Fruit fly (Drosophila melanogaster) whole organism, wandering third instar larva: ENCODE results near the gene CG34300.

Source experiments
- Abd-B ChIP-seq: fragments of >200 bp; optimal IDR thresholded peaks from 2 replicates; lab custom pipeline; 2017; ENCODE audit warnings: missing biosample characterization, missing genetic modification characterization
- CG32264 ChIP-seq: fragments of 200-800 bp; sonication (Bioruptor generic); optimal IDR thresholded peaks from 2 replicates; lab custom pipeline; 2016; ENCODE audit warnings: missing biosample characterization, missing genetic modification characterization
- CG9705 ChIP-seq: fragments of 200-800 bp; sonication (Bioruptor generic); optimal IDR thresholded peaks from 2 replicates; lab custom pipeline; 2018; ENCODE audit warnings: missing biosample characterization, mild to moderate bottlenecking, missing genetic modification characterization
- CrebA ChIP-seq: fragments of 200-800 bp; sonication (Bioruptor generic); optimal IDR thresholded peaks from 2 replicates; lab custom pipeline; 2016; ENCODE audit warnings: missing biosample characterization, mild to moderate bottlenecking, missing genetic modification characterization, borderline replicate concordance
- Dfd ChIP-seq: fragments of >200 bp; optimal IDR thresholded peaks from 2 replicates; lab custom pipeline; 2017; ENCODE audit warnings: missing biosample characterization, missing genetic modification characterization
- Dif ChIP-seq: fragments of 200-275, 200-300 bp; sonication (Bioruptor generic); optimal IDR thresholded peaks from 2 replicates; lab custom pipeline; 2018; ENCODE audit warnings: missing biosample characterization, missing genetic modification characterization; ENCODE audit not compliant: partially characterized antibody
- GATAd ChIP-seq: sonication (Bioruptor generic); optimal IDR thresholded peaks from 2 replicates; lab custom pipeline; 2016; ENCODE audit warnings: missing biosample characterization, missing genetic modification characterization
- HLH106 ChIP-seq: fragments of 200-800 bp; optimal IDR thresholded peaks from 3 replicates; lab custom pipeline; 2019; ENCODE audit warnings: missing biosample characterization, mild to moderate bottlenecking, missing genetic modification characterization, moderate library complexity
- Hnf4 ChIP-seq: fragments of 200-800 bp; sonication (Bioruptor generic); optimal IDR thresholded peaks from 2 replicates; lab custom pipeline; 2016; ENCODE audit warnings: missing biosample characterization, mild to moderate bottlenecking, missing genetic modification characterization
- Hr78 ChIP-seq: fragments of >200 bp; optimal IDR thresholded peaks from 2 replicates; lab custom pipeline; 2017; ENCODE audit warnings: missing biosample characterization, missing genetic modification characterization
- Hr83 ChIP-seq: fragments of 200-300 bp; sonication (Bioruptor generic); optimal IDR thresholded peaks from 2 replicates; lab custom pipeline; 2016; ENCODE audit warnings: missing biosample characterization, mild to moderate bottlenecking, missing genetic modification characterization, moderate library complexity; ENCODE audit not compliant: poor library complexity, severe bottlenecking
- Jra ChIP-seq: sonication (Bioruptor generic); optimal IDR thresholded peaks from 2 replicates; lab custom pipeline; 2016; ENCODE audit warnings: missing biosample characterization, missing genetic modification characterization
- Mio ChIP-seq: sonication (Bioruptor generic); optimal IDR thresholded peaks from 2 replicates; lab custom pipeline; 2016; ENCODE audit warnings: missing biosample characterization, missing genetic modification characterization
- Myc ChIP-seq: fragments of >200 bp; optimal IDR thresholded peaks from 2 replicates; lab custom pipeline; 2017
- N ChIP-seq: fragments of >200 bp; optimal IDR thresholded peaks from 2 replicates; lab custom pipeline; 2018; ENCODE audit warnings: missing biosample characterization, missing external identifiers, missing genetic modification characterization
- OdsH ChIP-seq: fragments of 200-800 bp; sonication (Bioruptor generic); optimal IDR thresholded peaks from 2 replicates; lab custom pipeline; 2016; ENCODE audit warnings: missing biosample characterization, mild to moderate bottlenecking, missing genetic modification characterization
- Rel ChIP-seq, 2 experiments: fragments of 200-800 bp; sonication (Bioruptor generic) in 1 of 2; optimal IDR thresholded peaks; 2 replicates in 1 of 2; 3 replicates in 1 of 2; lab custom pipeline; 2016 to 2019; ENCODE audit warnings: mild to moderate bottlenecking in 2 of 2, missing biosample characterization in 2 of 2, missing genetic modification characterization in 2 of 2, moderate library complexity in 1 of 2
- Sp1 ChIP-seq: fragments of 200-800 bp; sonication (Bioruptor generic); optimal IDR thresholded peaks from 3 replicates; lab custom pipeline; 2019; ENCODE audit warnings: missing biosample characterization, mild to moderate bottlenecking, missing genetic modification characterization, moderate library complexity
- Vsx2 ChIP-seq: fragments of 200-300, 225-300 bp; sonication (Bioruptor generic); optimal IDR thresholded peaks from 2 replicates; lab custom pipeline; 2018; ENCODE audit warnings: missing biosample characterization, missing genetic modification characterization; ENCODE audit not compliant: partially characterized antibody
- br ChIP-seq: fragments of 200-800 bp; sonication (Bioruptor generic); optimal IDR thresholded peaks from 2 replicates; lab custom pipeline; 2016; ENCODE audit warnings: missing biosample characterization, missing genetic modification characterization
- brk ChIP-seq: fragments of 200-800 bp; sonication (Bioruptor generic); optimal IDR thresholded peaks from 2 replicates; lab custom pipeline; 2016; ENCODE audit warnings: missing biosample characterization, mild to moderate bottlenecking, missing genetic modification characterization
- dl ChIP-seq, 2 experiments: fragments of 175-275, 200-275 bp in 1 of 2; fragments of 200-275 bp in 1 of 2; sonication (Bioruptor generic); optimal IDR thresholded peaks; lab custom pipeline; 2018; ENCODE audit warnings: mild to moderate bottlenecking in 2 of 2, missing biosample characterization in 2 of 2, missing genetic modification characterization in 2 of 2, moderate library complexity in 2 of 2; ENCODE audit not compliant: partially characterized antibody in 2 of 2, insufficient read depth in 1 of 2
- dmrt93B ChIP-seq: fragments of 200-800 bp; sonication (Bioruptor generic); optimal IDR thresholded peaks from 2 replicates; lab custom pipeline; 2018; ENCODE audit warnings: missing biosample characterization, mild to moderate bottlenecking, missing genetic modification characterization
- dsf ChIP-seq: sonication (Bioruptor generic); optimal IDR thresholded peaks from 2 replicates; lab custom pipeline; 2016; ENCODE audit warnings: missing biosample characterization, missing genetic modification characterization, borderline replicate concordance
- ey ChIP-seq: fragments of 200-800 bp; sonication (Bioruptor generic); optimal IDR thresholded peaks from 2 replicates; lab custom pipeline; 2016; ENCODE audit warnings: missing biosample characterization, missing genetic modification characterization
- foxo ChIP-seq, 2 experiments: fragments of 200-800 bp; sonication (Bioruptor generic); optimal IDR thresholded peaks; 2 replicates in 1 of 2; 3 replicates in 1 of 2; lab custom pipeline; 2016 to 2017; ENCODE audit warnings: missing biosample characterization in 2 of 2, missing genetic modification characterization in 2 of 2
- fru ChIP-seq: fragments of 200-800 bp; sonication (Bioruptor generic); optimal IDR thresholded peaks from 3 replicates; lab custom pipeline; 2016; ENCODE audit warnings: missing biosample characterization, mild to moderate bottlenecking, missing genetic modification characterization
- h ChIP-seq: fragments of 200-800 bp; sonication (Bioruptor generic); optimal IDR thresholded peaks from 3 replicates; lab custom pipeline; 2016; ENCODE audit warnings: missing biosample characterization, mild to moderate bottlenecking, missing genetic modification characterization
- jim ChIP-seq: fragments of 175-275, 200-325 bp; sonication (Bioruptor generic); optimal IDR thresholded peaks from 2 replicates; lab custom pipeline; 2016; ENCODE audit warnings: missing biosample characterization, mild to moderate bottlenecking, missing genetic modification characterization
- lola ChIP-seq: fragments of >200 bp; optimal IDR thresholded peaks from 2 replicates; lab custom pipeline; 2017; ENCODE audit warnings: missing biosample characterization, missing genetic modification characterization
- pan ChIP-seq: fragments of >200 bp; optimal IDR thresholded peaks from 2 replicates; lab custom pipeline; 2017
- psq ChIP-seq: fragments of 200-800 bp; sonication (Bioruptor generic); optimal IDR thresholded peaks from 3 replicates; lab custom pipeline; 2017; ENCODE audit warnings: missing biosample characterization, mild to moderate bottlenecking, missing genetic modification characterization, moderate library complexity
- rgr ChIP-seq: fragments of 200-800 bp; sonication (Bioruptor generic); optimal IDR thresholded peaks from 3 replicates; lab custom pipeline; 2016; ENCODE audit warnings: missing biosample characterization, mild to moderate bottlenecking, missing genetic modification characterization
- sage ChIP-seq: fragments of 200-800 bp; sonication (Bioruptor generic); optimal IDR thresholded peaks from 2 replicates; lab custom pipeline; 2016; ENCODE audit warnings: missing biosample characterization, mild to moderate bottlenecking, missing genetic modification characterization
- sv ChIP-seq: fragments of 200-800 bp; sonication (Bioruptor generic); optimal IDR thresholded peaks from 3 replicates; lab custom pipeline; 2016; ENCODE audit warnings: missing biosample characterization, missing genetic modification characterization
- tai ChIP-seq: sonication (Bioruptor generic); optimal IDR thresholded peaks from 2 replicates; lab custom pipeline; 2016; ENCODE audit warnings: missing biosample characterization, missing genetic modification characterization
- usp ChIP-seq: fragments of >200 bp; optimal IDR thresholded peaks from 2 replicates; lab custom pipeline; 2017; ENCODE audit warnings: missing biosample characterization, missing genetic modification characterization
- woc ChIP-seq: sonication (Bioruptor generic); optimal IDR thresholded peaks from 2 replicates; lab custom pipeline; 2016; ENCODE audit warnings: missing biosample characterization, mild to moderate bottlenecking, missing genetic modification characterization

The CG34300 gene

DNA sequence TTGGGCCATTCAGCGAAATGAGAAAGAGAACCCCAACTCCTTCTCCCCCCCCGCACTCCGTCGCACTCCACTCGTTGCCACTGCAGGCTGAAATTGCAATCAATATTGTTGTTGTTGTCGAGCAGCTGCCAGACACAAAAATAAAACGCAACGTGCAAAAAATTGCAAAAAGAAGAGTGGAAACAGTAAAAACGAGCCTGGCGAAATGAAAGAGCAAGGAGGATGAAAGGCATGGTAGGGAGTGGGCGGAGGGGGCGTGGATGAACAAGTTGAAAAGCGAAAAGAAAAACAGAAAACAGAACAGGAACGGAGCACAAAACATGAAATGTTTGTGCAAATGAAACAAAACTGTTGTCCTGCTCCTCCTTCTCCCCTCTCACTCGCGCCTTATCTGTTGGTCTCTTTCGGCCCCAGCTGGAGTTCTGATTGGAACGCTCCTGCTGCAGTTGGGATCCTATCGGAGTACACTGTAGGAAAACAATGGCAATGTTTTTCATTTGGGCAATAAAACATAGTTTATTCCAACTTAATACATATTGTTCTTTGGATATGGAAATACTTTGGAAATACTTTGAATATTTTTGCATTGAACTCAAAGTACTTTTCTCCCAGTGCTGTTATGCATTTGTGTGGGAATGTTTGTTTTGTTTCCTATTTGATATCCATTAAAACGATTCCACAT lies 21.3 kb downstream of the CG34300 start (continued):
- TF ChIP-seq h (GFP tag; lab: Kevin White, UChicago) (peak; percentile 89), fru (GFP tag; lab: Kevin White, UChicago) (peak; percentile 85), GATAd (GFP tag; lab: Kevin White, UChicago) (peak; percentile 52), Myc (no peak), sv (no peak), Hnf4 (GFP tag; lab: Kevin White, UChicago) (peak; percentile 80), Hr78 (GFP tag; lab: Kevin White, UChicago) (no peak)

DNA sequence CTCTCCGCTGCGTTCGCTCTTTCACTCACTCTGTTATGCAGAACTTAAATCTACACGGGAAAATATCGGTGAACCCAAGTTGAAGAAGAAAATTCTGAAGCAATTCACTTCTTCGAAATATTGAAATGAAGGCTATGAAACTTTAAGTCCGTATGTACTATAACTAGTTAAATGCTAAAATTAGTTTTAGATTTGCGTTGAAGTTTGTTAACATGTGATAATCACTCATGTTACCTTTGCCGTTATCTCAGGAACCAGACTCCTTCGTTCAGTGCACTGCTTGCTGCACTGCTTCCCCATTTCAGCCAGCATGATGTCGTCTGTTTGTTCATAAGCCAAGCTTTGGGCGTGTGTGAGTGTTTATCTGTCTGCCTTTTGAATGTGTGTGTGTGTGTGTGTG lies 21.9 kb downstream of the CG34300 start:
- TF ChIP-seq brk (GFP tag; lab: Kevin White, UChicago) (peak; percentile 53), rgr (GFP tag; lab: Kevin White, UChicago) (peak; percentile 73), dl (GFP tag; optimal IDR thresholded peaks at IDR 0.05; lab: Kevin White, UChicago; ENCODE audit: insufficient read depth in 1 of 2, partially characterized antibody in 2 of 2) (no peak), N (peak; percentile 9), foxo (GFP tag; optimal IDR thresholded peaks at IDR 0.05; lab: Kevin White, UChicago) (peak in 1 of 2 experiments; percentile 77), Dif (no peak), fru (GFP tag; lab: Kevin White, UChicago) (peak; percentile 88), CG32264 (peak; percentile 13), ey (peak; percentile 80), woc (GFP tag; lab: Kevin White, UChicago) (peak; percentile 80), HLH106 (tag; lab: Kevin White, UChicago) (peak; percentile 70), pan (no peak), jim (GFP tag; lab: Kevin White, UChicago) (no peak), br (peak; percentile 76), Abd-B (GFP tag; lab: Kevin White, UChicago) (no peak), Sp1 (peak; percentile 72), usp (no peak), Mio (GFP tag; lab: Kevin White, UChicago) (no peak), OdsH (GFP tag; lab: Kevin White, UChicago) (peak; percentile 74), h (GFP tag; lab: Kevin White, UChicago) (peak; percentile 86), Hnf4 (GFP tag; lab: Kevin White, UChicago) (peak; percentile 49), dmrt93B (GFP tag; lab: Kevin White, UChicago) (peak; percentile 52), CG9705 (GFP tag; lab: Kevin White, UChicago) (peak; percentile 25)

DNA sequence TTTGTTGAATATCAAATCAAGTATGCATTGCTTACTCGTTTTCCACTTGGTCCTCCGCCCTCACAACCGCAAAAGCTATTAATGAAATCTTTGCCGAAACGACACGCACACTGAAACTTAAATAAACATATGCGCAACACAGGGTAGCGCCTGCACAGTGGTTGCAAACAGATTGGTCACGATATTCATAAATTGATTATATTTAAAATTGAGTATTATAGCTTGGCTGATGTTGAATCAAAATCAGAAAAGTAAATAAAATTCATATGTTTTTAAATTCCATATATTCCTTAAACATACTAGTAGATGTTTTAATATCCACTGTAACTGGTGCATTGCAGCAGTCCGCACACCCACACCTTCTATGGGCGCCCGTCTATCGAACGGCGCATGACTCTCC lies 22.5 kb downstream of the CG34300 start:
- no peak for TF ChIP-seq dmrt93B (GFP tag; lab: Kevin White, UChicago)
- no peak for TF ChIP-seq Hr83 (GFP tag; lab: Kevin White, UChicago)
- TF ChIP-seq psq (GFP tag; lab: Kevin White, UChicago): no peak
- no peak for TF ChIP-seq Jra (GFP tag; lab: Kevin White, UChicago)
- no peak for TF ChIP-seq Dfd (GFP tag; lab: Kevin White, UChicago)
- no peak for TF ChIP-seq Hr78 (GFP tag; lab: Kevin White, UChicago)
- TF ChIP-seq N: no peak
- no peak for TF ChIP-seq sv
- TF ChIP-seq pan: no peak
- no peak for TF ChIP-seq woc (GFP tag; lab: Kevin White, UChicago)
- TF ChIP-seq h (GFP tag; lab: Kevin White, UChicago): peak; percentile 73
- no peak for TF ChIP-seq lola (GFP tag; lab: Kevin White, UChicago)
- TF ChIP-seq CG32264: no peak
- no peak for TF ChIP-seq CG9705 (GFP tag; lab: Kevin White, UChicago)
- TF ChIP-seq rgr (GFP tag; lab: Kevin White, UChicago): peak; percentile 55
- peak; percentile 56 for TF ChIP-seq tai (GFP tag; lab: Kevin White, UChicago)
- TF ChIP-seq OdsH (GFP tag; lab: Kevin White, UChicago): peak; percentile 30
- peak; percentile 22 for TF ChIP-seq ey
- no peak for TF ChIP-seq Abd-B (GFP tag; lab: Kevin White, UChicago)
- no peak for TF ChIP-seq foxo (GFP tag; optimal IDR thresholded peaks at IDR 0.05; lab: Kevin White, UChicago)
- no peak for TF ChIP-seq Dif
- no peak for TF ChIP-seq CrebA (GFP tag; lab: Kevin White, UChicago)
- TF ChIP-seq Sp1: peak; percentile 43
- peak; percentile 6 for TF ChIP-seq br
- TF ChIP-seq usp: no peak
- no peak for TF ChIP-seq Rel (GFP tag; optimal IDR thresholded peaks at IDR 0.05; lab: Kevin White, UChicago)
- no peak for TF ChIP-seq Rel (tag; optimal IDR thresholded peaks at IDR 0.05; lab: Kevin White, UChicago)
- TF ChIP-seq Myc: no peak
- TF ChIP-seq fru (GFP tag; lab: Kevin White, UChicago): peak; percentile 27
- TF ChIP-seq dl (GFP tag; optimal IDR thresholded peaks at IDR 0.05; lab: Kevin White, UChicago; ENCODE audit: insufficient read depth in 1 of 2, partially characterized antibody in 2 of 2): no peak
- peak; percentile 25 for TF ChIP-seq HLH106 (tag; lab: Kevin White, UChicago)
- TF ChIP-seq jim (GFP tag; lab: Kevin White, UChicago): no peak
- no peak for TF ChIP-seq sage (GFP tag; lab: Kevin White, UChicago)
- no peak for TF ChIP-seq GATAd (GFP tag; lab: Kevin White, UChicago)
- TF ChIP-seq Hnf4 (GFP tag; lab: Kevin White, UChicago): peak; percentile 7
- no peak for TF ChIP-seq brk (GFP tag; lab: Kevin White, UChicago)
- no peak for TF ChIP-seq dsf (GFP tag; lab: Kevin White, UChicago)
- no peak for TF ChIP-seq Vsx2 (GFP tag; lab: Kevin White, UChicago)
- no peak for TF ChIP-seq Mio (GFP tag; lab: Kevin White, UChicago)
